Worm (Caenorhabditis elegans) whole organism, L1 larva: ENCODE results near the gene fib-1.

Source experiments
- C16A3.4 ChIP-seq: fragments of 150-350 bp; optimal IDR thresholded peaks from 2 replicates; lab custom pipeline; 2014; ENCODE audit warnings: missing biosample characterization, missing genetic modification characterization
- aha-1 ChIP-seq: fragments of 150-350 bp; optimal IDR thresholded peaks from 2 replicates; lab custom pipeline; 2014; ENCODE audit warnings: missing biosample characterization, missing genetic modification characterization
- alr-1 ChIP-seq: fragments of 200-800 bp; sonication (Bioruptor generic); optimal IDR thresholded peaks from 2 replicates; lab custom pipeline; 2018; ENCODE audit warnings: borderline replicate concordance, mild to moderate bottlenecking, missing genetic modification characterization, missing compliant biosample characterization
- ama-1 ChIP-seq: fragments of 150-350 bp; optimal IDR thresholded peaks from 2 replicates; lab custom pipeline; 2014
- ceh-82 ChIP-seq, 3 experiments: fragments of 150-350 bp in 1 of 3; sonication (generic microtip) in 2 of 3; optimal IDR thresholded peaks; 2 replicates each; lab custom pipeline; 2014 to 2017; ENCODE audit warnings: missing biosample characterization in 3 of 3, missing genetic modification characterization in 3 of 3
- efl-1 ChIP-seq, 4 experiments: fragments of 150-350 bp; optimal IDR thresholded peaks in 3 of 4; peaks in 1 of 4; 1 replicate in 1 of 4; 2 replicates in 3 of 4; lab custom pipeline; 2014; ENCODE audit warnings: missing biosample characterization in 2 of 4, missing genetic modification characterization in 2 of 4, missing genetic modification reagents in 2 of 4
- egl-27 ChIP-seq, 2 experiments: fragments of 150-350 bp in 1 of 2; sonication (generic microtip); optimal IDR thresholded peaks; 3 replicates each; lab custom pipeline; 2017 to 2018; ENCODE audit warnings: missing biosample characterization in 2 of 2, missing genetic modification characterization in 2 of 2, missing genetic modification reagents in 2 of 2
- elt-2 ChIP-seq: sonication (generic microtip); optimal IDR thresholded peaks from 2 replicates; lab custom pipeline; 2016; ENCODE audit warnings: missing genetic modification characterization, mild to moderate bottlenecking, inconsistent platforms, missing compliant biosample characterization, missing genetic modification reagents
- ets-5 ChIP-seq: fragments of 200-800 bp; sonication (Bioruptor generic); IDR thresholded peaks from 2 replicates; pipeline ENCODE4 v1.3.6; 2022; ENCODE audit warnings: missing genetic modification characterization, missing compliant biosample characterization
- fkh-8 ChIP-seq: sonication (generic microtip); optimal IDR thresholded peaks from 2 replicates; lab custom pipeline; 2016; ENCODE audit warnings: mild to moderate bottlenecking, missing genetic modification characterization, missing compliant biosample characterization
- fos-1 ChIP-seq: fragments of 150-350 bp; optimal IDR thresholded peaks from 2 replicates; lab custom pipeline; 2014; ENCODE audit warnings: missing biosample characterization, missing genetic modification characterization
- hlh-17 ChIP-seq: fragments of 200-800 bp; sonication (Bioruptor generic); optimal IDR thresholded peaks from 2 replicates; lab custom pipeline; 2018; ENCODE audit warnings: missing genetic modification characterization, mild to moderate bottlenecking, missing compliant biosample characterization, moderate library complexity, borderline replicate concordance
- hlh-4 ChIP-seq: sonication (generic microtip); optimal IDR thresholded peaks from 2 replicates; lab custom pipeline; 2016; ENCODE audit warnings: mild to moderate bottlenecking, missing genetic modification characterization, missing compliant biosample characterization
- hpl-2 ChIP-seq: fragments of 150-350 bp; optimal IDR thresholded peaks from 2 replicates; lab custom pipeline; 2014; ENCODE audit warnings: missing biosample characterization, missing genetic modification reagents, missing genetic modification characterization
- jun-1 ChIP-seq: fragments of 150-350 bp; optimal IDR thresholded peaks from 2 replicates; lab custom pipeline; 2014; ENCODE audit warnings: missing biosample characterization, missing genetic modification reagents, missing genetic modification characterization
- lin-15B ChIP-seq: fragments of 150-350 bp; sonication (generic microtip); optimal IDR thresholded peaks from 3 replicates; lab custom pipeline; 2014; ENCODE audit warnings: missing biosample characterization, missing genetic modification characterization
- lin-35 ChIP-seq, 2 experiments: fragments of 150-350 bp; optimal IDR thresholded peaks; 2 replicates each; lab custom pipeline; 2014; ENCODE audit warnings: missing biosample characterization in 2 of 2, missing genetic modification characterization in 2 of 2, missing genetic modification reagents in 2 of 2
- lir-3 ChIP-seq: sonication (generic microtip); optimal IDR thresholded peaks from 2 replicates; lab custom pipeline; 2016; ENCODE audit warnings: mild to moderate bottlenecking, missing genetic modification characterization, moderate library complexity, missing compliant biosample characterization; ENCODE audit not compliant: poor library complexity
- mab-9 ChIP-seq: fragments of 200-800 bp; sonication (Bioruptor generic); IDR thresholded peaks from 2 replicates; pipeline ENCODE4 v1.3.6; 2022; ENCODE audit warnings: missing genetic modification reagents, missing genetic modification characterization, missing compliant biosample characterization
- mdl-1 ChIP-seq, 2 experiments: fragments of 150-350 bp; optimal IDR thresholded peaks; 2 replicates each; lab custom pipeline; 2014 to 2017; ENCODE audit warnings: missing biosample characterization in 2 of 2, missing genetic modification characterization in 2 of 2, inconsistent platforms in 1 of 2
- nhr-11 ChIP-seq: fragments of 150-350 bp; optimal IDR thresholded peaks from 2 replicates; lab custom pipeline; 2014; ENCODE audit warnings: missing biosample characterization, missing genetic modification characterization
- nhr-12 ChIP-seq: sonication (generic microtip); optimal IDR thresholded peaks from 2 replicates; lab custom pipeline; 2017; ENCODE audit warnings: missing biosample characterization, missing genetic modification characterization
- nhr-20 ChIP-seq: sonication (generic microtip); optimal IDR thresholded peaks from 2 replicates; lab custom pipeline; 2016; ENCODE audit warnings: mild to moderate bottlenecking, missing genetic modification characterization, missing compliant biosample characterization
- nhr-28 ChIP-seq: fragments of 150-350 bp; optimal IDR thresholded peaks from 2 replicates; lab custom pipeline; 2014; ENCODE audit warnings: missing biosample characterization, missing genetic modification characterization
- nhr-76 ChIP-seq: sonication (generic microtip); optimal IDR thresholded peaks from 2 replicates; lab custom pipeline; 2017; ENCODE audit warnings: missing biosample characterization, missing genetic modification characterization
- nhr-77 ChIP-seq: fragments of 150-350 bp; optimal IDR thresholded peaks from 2 replicates; lab custom pipeline; 2014; ENCODE audit warnings: missing biosample characterization, missing genetic modification characterization
- nhr-90 ChIP-seq: sonication (generic microtip); optimal IDR thresholded peaks from 2 replicates; lab custom pipeline; 2016; ENCODE audit warnings: mild to moderate bottlenecking, missing genetic modification characterization, missing compliant biosample characterization; ENCODE audit not compliant: poor library complexity
- pax-3 ChIP-seq: fragments of 200-800 bp; sonication (Bioruptor generic); optimal IDR thresholded peaks from 2 replicates; lab custom pipeline; 2018; ENCODE audit warnings: mild to moderate bottlenecking, missing genetic modification characterization, moderate library complexity, missing compliant biosample characterization
- snpc-4 ChIP-seq: fragments of 150-350 bp; optimal IDR thresholded peaks from 2 replicates; lab custom pipeline; 2014; ENCODE audit warnings: missing biosample characterization, missing genetic modification characterization
- snu-23 ChIP-seq: sonication (generic microtip); optimal IDR thresholded peaks from 2 replicates; lab custom pipeline; 2016; ENCODE audit warnings: missing genetic modification characterization, missing compliant biosample characterization
- unc-30 ChIP-seq: sonication (generic microtip); optimal IDR thresholded peaks from 2 replicates; lab custom pipeline; 2017; ENCODE audit warnings: missing biosample characterization, missing genetic modification characterization
- unc-62 ChIP-seq: fragments of 150-350 bp; optimal IDR thresholded peaks from 2 replicates; lab custom pipeline; 2014; ENCODE audit warnings: missing biosample characterization, missing genetic modification reagents, missing genetic modification characterization
- xbp-1 ChIP-seq: sonication (generic microtip); optimal IDR thresholded peaks from 2 replicates; lab custom pipeline; 2016; ENCODE audit warnings: missing genetic modification characterization, missing compliant biosample characterization

fib-1 gene

ce11 chrV:15000055-15000704, 1.8 kb downstream of the fib-1 start, which contains the start of gene rps-16:
Gene rps-16 (minus strand): TSS chrV:15000541.
- no peak for TF ChIP-seq hpl-2
- no peak for TF ChIP-seq fkh-8 (tag; lab: Kevin White, UChicago)
- TF ChIP-seq pax-3 (tag; lab: Kevin White, UChicago), result no peak
- no peak for TF ChIP-seq hlh-17 (GFP tag; lab: Kevin White, UChicago)
- TF ChIP-seq ama-1, result no peak
- no peak for TF ChIP-seq lin-15B (tag; lab: Kevin White, UChicago)
- no peak for TF ChIP-seq nhr-77
- TF ChIP-seq alr-1 (tag; lab: Kevin White, UChicago), result no peak
- no peak for TF ChIP-seq jun-1 (tag; lab: Kevin White, UChicago)
- no peak for TF ChIP-seq snu-23 (GFP tag; lab: Kevin White, UChicago)
- no peak for TF ChIP-seq nhr-76 (tag; lab: Kevin White, UChicago)
- no peak for TF ChIP-seq efl-1 (optimal IDR thresholded peaks at IDR 0.05; lab: Kevin White, UChicago)
- TF ChIP-seq efl-1 (GFP tag; optimal IDR thresholded peaks at IDR 0.05 in 1 of 2; lab: Kevin White, UChicago), result no peak
- TF ChIP-seq aha-1 (tag; lab: Kevin White, UChicago), result no peak
- TF ChIP-seq ets-5, result no peak

DNA sequence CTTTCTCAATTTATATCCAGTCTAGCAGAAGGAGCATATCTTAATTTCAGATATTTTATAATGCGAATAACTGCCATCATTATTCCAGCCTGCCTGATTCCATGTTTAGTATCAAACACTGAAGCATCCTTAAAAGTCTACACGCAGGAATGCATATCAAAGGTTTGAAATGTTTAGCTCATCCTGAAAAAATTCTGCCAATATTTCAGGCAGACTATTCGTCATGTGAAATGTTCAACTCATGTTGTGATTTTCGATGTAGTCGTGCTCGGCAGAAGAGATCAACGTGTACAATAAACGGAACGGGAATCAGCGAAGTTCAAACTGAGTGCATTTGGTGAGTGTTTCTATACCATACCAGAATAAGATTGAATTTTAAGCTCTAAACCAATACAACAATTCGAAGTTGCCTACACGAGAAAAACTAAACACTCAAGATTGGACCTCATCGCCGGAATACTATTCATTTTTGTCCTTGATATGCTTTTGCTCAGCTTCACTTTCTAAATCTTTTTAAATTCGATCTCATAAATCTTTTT, 2.5 kb downstream of the fib-1 start, which contains the start of gene T01C3.11:
Gene T01C3.11 (plus strand): TSS at position 51 of the 539 bp plus-strand sequence.
- no peak for TF ChIP-seq nhr-12
- no peak for TF ChIP-seq unc-62 (GFP tag; lab: Kevin White, UChicago)
- TF ChIP-seq efl-1 (optimal IDR thresholded peaks at IDR 0.05; lab: Kevin White, UChicago), result no peak
- TF ChIP-seq efl-1 (GFP tag; optimal IDR thresholded peaks at IDR 0.05 in 1 of 2; lab: Kevin White, UChicago), result peak in 1 of 2 experiments; percentile 65
- TF ChIP-seq, all 84 proteins: peak for 1

DNA sequence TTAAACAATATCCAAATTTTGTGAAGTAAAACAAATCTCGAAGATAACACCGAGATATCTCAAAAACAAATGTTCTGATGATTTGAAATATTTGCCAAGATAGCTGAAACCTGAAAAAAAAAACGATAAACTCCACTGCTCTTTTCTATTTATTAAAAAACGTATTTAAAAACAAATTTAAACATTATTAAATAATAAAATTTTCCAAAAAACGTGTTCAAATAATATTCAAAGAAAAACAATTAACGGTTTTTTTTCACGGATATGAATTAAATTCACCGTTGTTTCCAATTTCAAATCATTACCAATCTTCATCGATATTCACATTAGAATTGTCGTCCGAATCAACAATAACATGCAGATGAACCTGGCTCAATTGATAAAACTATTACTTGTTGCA, 5.8 kb downstream of the fib-1 start, which contains the start of gene irld-14:
Gene irld-14 (plus strand): TSS at position 301 of the 400 bp plus-strand sequence.
- TF ChIP-seq fos-1 (tag; lab: Kevin White, UChicago) (no peak), nhr-90 (tag; lab: Kevin White, UChicago) (no peak), mdl-1 (tag; optimal IDR thresholded peaks at IDR 0.05; lab: Kevin White, UChicago) (no peak), nhr-12 (no peak), nhr-28 (tag; lab: Kevin White, UChicago) (no peak), egl-27 (tag; optimal IDR thresholded peaks at IDR 0.05; lab: Kevin White, UChicago) (no peak), hlh-4 (tag; lab: Kevin White, UChicago) (no peak), unc-30 (tag; lab: Kevin White, UChicago) (no peak), snu-23 (GFP tag; lab: Kevin White, UChicago) (no peak), nhr-11 (tag; lab: Kevin White, UChicago) (no peak), ceh-82 (tag; optimal IDR thresholded peaks at IDR 0.05; lab: Kevin White, UChicago) (no peak)
- TF ChIP-seq, all 84 proteins: peak for 0

ce11 chrV:14993620-14994019, 8.4 kb downstream of the fib-1 start, which contains the start of gene fil-1:
Gene fil-1 (plus strand): TSS chrV:14993838.
- TF ChIP-seq lin-35 (GFP tag; optimal IDR thresholded peaks at IDR 0.05; lab: Kevin White, UChicago) (peak in 1 of 2 experiments; percentile 17), elt-2 (tag; lab: Kevin White, UChicago) (peak; percentile 68), lir-3 (tag; lab: Kevin White, UChicago) (no peak), C16A3.4 (tag; lab: Kevin White, UChicago) (no peak), mab-9 (GFP tag; lab: Robert Waterston, UW) (no peak), nhr-20 (tag; lab: Kevin White, UChicago) (peak; percentile 30), snpc-4 (tag; lab: Kevin White, UChicago) (no peak), mdl-1 (tag; optimal IDR thresholded peaks at IDR 0.05; lab: Kevin White, UChicago) (no peak), xbp-1 (tag; lab: Kevin White, UChicago) (no peak)
- TF ChIP-seq, all 84 proteins: peak for 3
